Worm (Caenorhabditis elegans): ENCODE measurements around the gene mfsd-13.2.
A peak's percentile ranks its signal among the peaks of the same experiment; 100 is the strongest.

Gene mfsd-13.2

ce11 chrII:7131871-7132693 is 33.6 kb downstream of the mfsd-13.2 start, which contains the start of the genes T07F8.4 and gld-3:
TSS of gene T07F8.4 (minus strand) at chrII:7132032.
TSS of gene gld-3 (plus strand) at chrII:7132643.
- no peak for TF ChIP-seq ztf-26 (tag; optimal IDR thresholded peaks at IDR 0.05)
- TF ChIP-seq hlh-12 (tag; optimal IDR thresholded peaks at IDR 0.05): no peak
- peak; percentile 69 for TF ChIP-seq dox-1 (GFP tag; IDR thresholded peaks at IDR 0.05)
- TF ChIP-seq F39B2.1 (GFP tag; IDR thresholded peaks at IDR 0.05): no peak
- 0 out of 2 replicates have a peak, but pooled peaks have one; percentile 37 for TF ChIP-seq Y95B8A.8 (GFP tag; IDR thresholded peaks at IDR 0.05)
- TF ChIP-seq dpl-1 (GFP tag; optimal IDR thresholded peaks at IDR 0.05): peak; percentile 29
- peak; percentile 58 for TF ChIP-seq F49E8.2 (tag; optimal IDR thresholded peaks at IDR 0.05; ENCODE audit: insufficient read depth)
- peak; percentile 96 for TF ChIP-seq lsl-1 (GFP tag; optimal IDR thresholded peaks at IDR 0.05)
- TF ChIP-seq athp-1 (tag; optimal IDR thresholded peaks at IDR 0.05): no peak
- peak; percentile 93 for TF ChIP-seq madf-6 (GFP tag; IDR thresholded peaks at IDR 0.05)
- peak; percentile 85 for TF ChIP-seq xnd-1 (tag; optimal IDR thresholded peaks at IDR 0.05)
- TF ChIP-seq snpc-3.4 (tag; optimal IDR thresholded peaks at IDR 0.05): peak; percentile 24
- peak; percentile 80 for TF ChIP-seq ceh-91 (GFP tag; IDR thresholded peaks at IDR 0.05)
- peak; percentile 71 for TF ChIP-seq lin-54 (GFP tag; optimal IDR thresholded peaks at IDR 0.05)
- TF ChIP-seq sptf-2 (GFP tag; optimal IDR thresholded peaks at IDR 0.05): no peak
- peak; percentile 81 for TF ChIP-seq madf-8 (GFP tag; conservative IDR thresholded peaks at IDR 0.05)
- peak; percentile 87 for TF ChIP-seq F33H1.4 (GFP tag; IDR thresholded peaks at IDR 0.05)
- TF ChIP-seq efl-1 (GFP tag; optimal IDR thresholded peaks at IDR 0.05): peak; percentile 82
- peak; percentile 24 for TF ChIP-seq him-1 (tag; optimal IDR thresholded peaks at IDR 0.05)
- TF ChIP-seq ztf-28 (GFP tag; IDR thresholded peaks at IDR 0.05): 0 out of 2 replicates have a peak, but pooled peaks have one; percentile 4
- TF ChIP-seq snpc-1.3 (tag; optimal IDR thresholded peaks at IDR 0.05; ENCODE audit: insufficient read depth): no peak
- peak; percentile 72 for TF ChIP-seq D2030.7 (GFP tag; IDR thresholded peaks at IDR 0.05)
- no peak for TF ChIP-seq C06A6.2 (GFP tag; conservative IDR thresholded peaks at IDR 0.05)
- TF ChIP-seq ztf-18 (tag; optimal IDR thresholded peaks at IDR 0.05): peak; percentile 35
- 0 out of 2 replicates have a peak, but pooled peaks have one; percentile 28 for TF ChIP-seq ekl-4 (GFP tag; IDR thresholded peaks at IDR 0.05)
- TF ChIP-seq snpc-4 (GFP tag; optimal IDR thresholded peaks at IDR 0.05): no peak
- TF ChIP-seq snpc-4 (tag; optimal IDR thresholded peaks at IDR 0.05): peak in 2 of 4 experiments; percentile 15 to 32
- TF ChIP-seq chd-7 (tag; optimal IDR thresholded peaks at IDR 0.05): no peak

ce11 chrII:7126457-7126856 is 39.2 kb downstream of the mfsd-13.2 start, which contains the start of gene F10E7.1:
TSS of gene F10E7.1 (plus strand) at chrII:7126757.
- no peak for TF ChIP-seq hmg-20 (GFP tag; IDR thresholded peaks at IDR 0.05)
- TF ChIP-seq rec-8 (tag; optimal IDR thresholded peaks at IDR 0.05): no peak
- TF ChIP-seq C17E4.6 (GFP tag; IDR thresholded peaks at IDR 0.05): no peak
- TF ChIP-seq ztf-3 (GFP tag; optimal IDR thresholded peaks at IDR 0.05): no peak
- no peak for TF ChIP-seq ztf-6 (GFP tag; IDR thresholded peaks at IDR 0.05)
- no peak for TF ChIP-seq let-526 (GFP tag; IDR thresholded peaks at IDR 0.05)
- no peak for TF ChIP-seq fkh-3 (tag; optimal IDR thresholded peaks at IDR 0.05)
- no peak for TF ChIP-seq ets-4 (GFP tag; optimal IDR thresholded peaks at IDR 0.05)
- no peak for TF ChIP-seq aptf-2 (GFP tag; conservative IDR thresholded peaks at IDR 0.05)
- no peak for TF ChIP-seq nhr-120 (GFP tag; IDR thresholded peaks at IDR 0.05)
- no peak for TF ChIP-seq mcd-1 (GFP tag; IDR thresholded peaks at IDR 0.05)
- no peak for TF ChIP-seq hlh-26 (GFP tag; conservative IDR thresholded peaks at IDR 0.05)
- TF ChIP-seq ceh-79 (tag; optimal IDR thresholded peaks at IDR 0.05): no peak
- no peak for TF ChIP-seq F23B12.7 (tag; optimal IDR thresholded peaks at IDR 0.05; ENCODE audit: insufficient read depth)
- no peak for TF ChIP-seq pbrm-1 (GFP tag; IDR thresholded peaks at IDR 0.05)
- no peak for TF ChIP-seq lin-26 (GFP tag; IDR thresholded peaks at IDR 0.05)
- TF ChIP-seq B0261.1 (tag; optimal IDR thresholded peaks at IDR 0.05): no peak
- TF ChIP-seq hlh-12 (tag; optimal IDR thresholded peaks at IDR 0.05): no peak
- no peak for TF ChIP-seq ztf-22 (GFP tag; optimal IDR thresholded peaks at IDR 0.05)
- TF ChIP-seq ztf-28 (GFP tag; IDR thresholded peaks at IDR 0.05): no peak
